Fruit fly (Drosophila melanogaster): ENCODE measurements around the gene GstO1.

The GstO1 gene

dm6 chr3L:8544710-8545109 lies 20.0 kb upstream of the GstO1 start, which contains the start of gene rhea (continued):
- no peak for TF ChIP-seq CG10321 (GFP tag; IDR thresholded peaks at IDR 0.05)
- TF ChIP-seq CG12104 (GFP tag; optimal IDR thresholded peaks at IDR 0.05), result no peak
- no peak for TF ChIP-seq Sox100B (GFP tag; optimal IDR thresholded peaks at IDR 0.05)
- no peak for TF ChIP-seq mld (GFP tag; IDR thresholded peaks at IDR 0.05; ENCODE audit: partially characterized antibody)
- TF ChIP-seq abd-A (tag; optimal IDR thresholded peaks at IDR 0.05), result no peak
- TF ChIP-seq sens (GFP tag), result peak; percentile 73
- no peak for TF ChIP-seq hth (optimal IDR thresholded peaks at IDR 0.05)
- no peak for TF ChIP-seq CG7928 (GFP tag; optimal IDR thresholded peaks at IDR 0.05)
- TF ChIP-seq CG10431 (GFP tag; optimal IDR thresholded peaks at IDR 0.05), result no peak
- no peak for TF ChIP-seq CG12155 (GFP tag; optimal IDR thresholded peaks at IDR 0.05)
- TF ChIP-seq sob (GFP tag; IDR thresholded peaks at IDR 0.05), result no peak
- no peak for TF ChIP-seq Tbp (GFP tag; optimal IDR thresholded peaks at IDR 0.05)
- no peak for TF ChIP-seq HmgD (GFP tag; optimal IDR thresholded peaks at IDR 0.05)
- TF ChIP-seq sna (GFP tag; IDR thresholded peaks at IDR 0.05; ENCODE audit: partially characterized antibody), result peak; percentile 67; the same call in 1 of the 2 replicates
- no peak for TF ChIP-seq Adf1 (GFP tag; IDR thresholded peaks at IDR 0.05)
- no peak for TF ChIP-seq emc (GFP tag; optimal IDR thresholded peaks at IDR 0.05)
- no peak for TF ChIP-seq CG1792 (GFP tag; optimal IDR thresholded peaks at IDR 0.05)
- TF ChIP-seq tgo (GFP tag; IDR thresholded peaks at IDR 0.05), result no peak
- TF ChIP-seq Mrtf (GFP tag; IDR thresholded peaks at IDR 0.05), result no peak
- TF ChIP-seq CG12236 (GFP tag; optimal IDR thresholded peaks at IDR 0.05), result no peak

- TF ChIP-seq klu (GFP tag; IDR thresholded peaks at IDR 0.05) (no peak), Xrp1 (GFP tag; IDR thresholded peaks at IDR 0.05) (0 out of 2 replicates have a peak, but pooled peaks have one; percentile 46), CG12391 (tag; optimal IDR thresholded peaks at IDR 0.05) (peak; percentile 34), Opbp (GFP tag; IDR thresholded peaks at IDR 0.05; ENCODE audit: partially characterized antibody) (no peak), CG13775 (GFP tag; optimal IDR thresholded peaks at IDR 0.05) (peak; percentile 3), pros (GFP tag; optimal IDR thresholded peaks at IDR 0.05) (peak; percentile 4), vvl (GFP tag; IDR thresholded peaks at IDR 0.05) (no peak), nmo (GFP tag; optimal IDR thresholded peaks at IDR 0.05) (peak; percentile 17), sug (tag; optimal IDR thresholded peaks at IDR 0.05) (no peak), CG8924 (tag; optimal IDR thresholded peaks at IDR 0.05) (peak; percentile 0), zf30C (GFP tag; optimal IDR thresholded peaks at IDR 0.05) (peak; percentile 56), CG11504 (tag; optimal IDR thresholded peaks at IDR 0.05) (peak; percentile 50), Xbp1 (GFP tag; optimal IDR thresholded peaks at IDR 0.05) (peak; percentile 20), CG2712 (tag; optimal IDR thresholded peaks at IDR 0.05) (peak; percentile 44), CG18599 (GFP tag; optimal IDR thresholded peaks at IDR 0.05) (peak; percentile 18), CG14710 (tag; optimal IDR thresholded peaks at IDR 0.05) (peak; percentile 21), CG7556 (GFP tag; optimal IDR thresholded peaks at IDR 0.05) (peak; percentile 35), prd (optimal IDR thresholded peaks at IDR 0.05) (no peak), prd (GFP tag; IDR thresholded peaks at IDR 0.05) (peak; percentile 19; the same call in 1 of the 3 replicates), CG8290 (GFP tag; optimal IDR thresholded peaks at IDR 0.05) (no peak), CG8290 (tag; optimal IDR thresholded peaks at IDR 0.05) (no peak), CG18262 (tag; optimal IDR thresholded peaks at IDR 0.05) (peak; percentile 37), amos (GFP tag; IDR thresholded peaks at IDR 0.05; ENCODE audit: partially characterized antibody) (no peak), CG15601 (tag; optimal IDR thresholded peaks at IDR 0.05) (peak; percentile 11), CG17328 (GFP tag; IDR thresholded peaks at IDR 0.05) (peak; percentile 31; the same call in 1 of the 2 replicates), gem (tag; optimal IDR thresholded peaks at IDR 0.05) (peak; percentile 53), Doc3 (GFP tag; IDR thresholded peaks at IDR 0.05; ENCODE audit: partially characterized antibody) (no peak), Hr51 (GFP tag; optimal IDR thresholded peaks at IDR 0.05) (peak in 1 of 2 experiments; percentile 32), trem (tag; optimal IDR thresholded peaks at IDR 0.05) (no peak), scrt (GFP tag; optimal IDR thresholded peaks at IDR 0.05) (peak; percentile 3), CG10979 (tag; optimal IDR thresholded peaks at IDR 0.05) (peak; percentile 55)
Measured at dm6 chr3L:8543866-8544265, 19.2 kb upstream of the GstO1 start.

Measured in whole organism, embryonic.